Worm (Caenorhabditis elegans) whole organism, L4 larva: ENCODE measurements around the gene T23F2.2.

Experiments used
- Y5F2A.4 ChIP-seq: fragments of 200-800 bp; sonication (Bioruptor generic); optimal IDR thresholded peaks from 2 replicates; lab custom pipeline; 2018; ENCODE audit warnings: mild to moderate bottlenecking, missing genetic modification characterization, missing compliant biosample characterization
- ZK546.5 ChIP-seq, 2 experiments: sonication (generic microtip); optimal IDR thresholded peaks; 2 replicates each; lab custom pipeline; 2017; ENCODE audit warnings: missing biosample characterization in 2 of 2, missing genetic modification characterization in 2 of 2
- hlh-30 ChIP-seq: sonication (generic microtip); optimal IDR thresholded peaks from 2 replicates; lab custom pipeline; 2017; ENCODE audit warnings: antibody characterized with exemption, mild to moderate bottlenecking, missing genetic modification characterization, missing compliant biosample characterization; ENCODE audit not compliant: insufficient read depth
- lim-7 ChIP-seq: fragments of 200-800 bp; sonication (Bioruptor generic); IDR thresholded peaks from 2 replicates; pipeline ENCODE4 v1.3.6; 2022; ENCODE audit warnings: missing genetic modification characterization, missing compliant biosample characterization
- lsy-2 ChIP-seq, 2 experiments: fragments of 150-350 bp in 1 of 2; sonication (generic microtip) in 1 of 2; optimal IDR thresholded peaks; 2 replicates each; lab custom pipeline; 2014 to 2017; ENCODE audit warnings: missing biosample characterization in 2 of 2, missing genetic modification characterization in 2 of 2
- mdt-29 ChIP-seq: fragments of 200-800 bp; sonication (Bioruptor generic); IDR thresholded peaks from 2 replicates; pipeline ENCODE4 v1.3.6; 2022; ENCODE audit warnings: missing genetic modification reagents, missing genetic modification characterization, missing compliant biosample characterization
- nhr-28 ChIP-seq: fragments of 150-350 bp; optimal IDR thresholded peaks from 2 replicates; lab custom pipeline; 2014; ENCODE audit warnings: missing biosample characterization, missing genetic modification characterization
- pha-4 ChIP-seq, 2 experiments: fragments of 150-350 bp in 1 of 2; fragments of 200-800 bp in 1 of 2; sonication (Bioruptor generic) in 1 of 2; IDR thresholded peaks in 1 of 2; optimal IDR thresholded peaks in 1 of 2; 2 replicates each; pipeline versions ENCODE4 v1.3.6 to Lab custom; 2014 to 2022; ENCODE audit warnings: missing genetic modification characterization in 2 of 2, missing genetic modification reagents in 2 of 2, missing biosample characterization in 1 of 2, missing compliant biosample characterization in 1 of 2
- snpc-4 ChIP-seq: fragments of 150-350 bp; optimal IDR thresholded peaks from 2 replicates; lab custom pipeline; 2014; ENCODE audit warnings: missing biosample characterization, missing genetic modification characterization
- unc-130 ChIP-seq: sonication (generic microtip); optimal IDR thresholded peaks from 2 replicates; lab custom pipeline; 2016; ENCODE audit warnings: missing genetic modification reagents, missing genetic modification characterization, missing compliant biosample characterization
- ztf-11 ChIP-seq: fragments of 150-350 bp; optimal IDR thresholded peaks from 2 replicates; lab custom pipeline; 2014; ENCODE audit warnings: missing biosample characterization, missing genetic modification characterization

ce11 chrX:5479300-5479811, 25.7 kb downstream of the T23F2.2 start, which contains the start of gene dlg-1:
- TF ChIP-seq ZK546.5 (tag; optimal IDR thresholded peaks at IDR 0.05; lab: Kevin White, UChicago), result no peak
- TF ChIP-seq unc-130 (GFP tag; lab: Kevin White, UChicago), result no peak
- TF ChIP-seq ztf-11 (tag; lab: Kevin White, UChicago), result no peak
- no peak for TF ChIP-seq snpc-4 (tag; lab: Kevin White, UChicago)
- TF ChIP-seq nhr-28 (tag; lab: Kevin White, UChicago), result peak; percentile 14
- no peak for TF ChIP-seq Y5F2A.4 (GFP tag; lab: Kevin White, UChicago)
- no peak for TF ChIP-seq mdt-29 (GFP tag; lab: Robert Waterston, UW)
- no peak for TF ChIP-seq pha-4 (GFP tag; IDR thresholded peaks at IDR 0.05; lab: Robert Waterston, UW)
- no peak for TF ChIP-seq pha-4 (tag; optimal IDR thresholded peaks at IDR 0.05; lab: Kevin White, UChicago)
- TF ChIP-seq lsy-2 (tag; optimal IDR thresholded peaks at IDR 0.05; lab: Kevin White, UChicago), result no peak
- TF ChIP-seq hlh-30, result no peak
- no peak for TF ChIP-seq lim-7
